Fruit fly (Drosophila melanogaster) whole organism, larva: ENCODE measurements around the gene Ent1.
A peak's percentile ranks its signal among the peaks of the same experiment; 100 is the strongest.

Experiments
- noc ChIP-seq: fragments of 200-800 bp; sonication (Bioruptor generic); optimal IDR thresholded peaks from 3 replicates; lab custom pipeline; 2019; ENCODE audit warnings: missing biosample characterization, mild to moderate bottlenecking, missing genetic modification characterization, moderate library complexity

The Ent1 gene

DNA sequence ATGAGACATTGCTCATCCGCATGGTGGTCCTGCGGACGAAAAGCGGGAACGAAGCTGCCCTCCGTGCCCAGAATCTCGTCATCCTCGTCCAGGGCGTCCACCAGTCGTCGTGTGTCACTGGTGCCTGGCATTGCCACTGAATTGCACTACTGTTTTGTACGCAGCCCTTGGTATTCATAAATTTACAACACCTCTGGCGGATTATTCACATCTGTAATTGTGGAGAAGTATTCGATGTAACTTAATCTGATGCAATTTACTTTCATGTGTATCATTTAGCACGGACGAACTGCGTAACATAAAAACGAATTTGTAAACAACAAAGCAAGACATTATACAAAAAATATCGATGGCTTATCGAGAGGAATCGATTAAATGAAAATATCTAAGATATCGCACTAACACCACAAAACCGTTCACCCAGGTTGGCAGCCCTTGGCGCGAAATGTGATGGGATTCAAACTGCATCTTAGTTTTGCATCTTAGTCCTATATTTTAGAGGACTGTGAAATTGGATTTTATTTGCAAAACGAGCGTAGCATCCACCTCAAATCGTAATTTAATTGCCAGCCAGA, at the start of gene Ent1:
Ent1 (minus strand) TSS at position 319 of the 575 bp plus-strand sequence.
- no peak for TF ChIP-seq noc (tag; lab: Kevin White, UChicago)

DNA sequence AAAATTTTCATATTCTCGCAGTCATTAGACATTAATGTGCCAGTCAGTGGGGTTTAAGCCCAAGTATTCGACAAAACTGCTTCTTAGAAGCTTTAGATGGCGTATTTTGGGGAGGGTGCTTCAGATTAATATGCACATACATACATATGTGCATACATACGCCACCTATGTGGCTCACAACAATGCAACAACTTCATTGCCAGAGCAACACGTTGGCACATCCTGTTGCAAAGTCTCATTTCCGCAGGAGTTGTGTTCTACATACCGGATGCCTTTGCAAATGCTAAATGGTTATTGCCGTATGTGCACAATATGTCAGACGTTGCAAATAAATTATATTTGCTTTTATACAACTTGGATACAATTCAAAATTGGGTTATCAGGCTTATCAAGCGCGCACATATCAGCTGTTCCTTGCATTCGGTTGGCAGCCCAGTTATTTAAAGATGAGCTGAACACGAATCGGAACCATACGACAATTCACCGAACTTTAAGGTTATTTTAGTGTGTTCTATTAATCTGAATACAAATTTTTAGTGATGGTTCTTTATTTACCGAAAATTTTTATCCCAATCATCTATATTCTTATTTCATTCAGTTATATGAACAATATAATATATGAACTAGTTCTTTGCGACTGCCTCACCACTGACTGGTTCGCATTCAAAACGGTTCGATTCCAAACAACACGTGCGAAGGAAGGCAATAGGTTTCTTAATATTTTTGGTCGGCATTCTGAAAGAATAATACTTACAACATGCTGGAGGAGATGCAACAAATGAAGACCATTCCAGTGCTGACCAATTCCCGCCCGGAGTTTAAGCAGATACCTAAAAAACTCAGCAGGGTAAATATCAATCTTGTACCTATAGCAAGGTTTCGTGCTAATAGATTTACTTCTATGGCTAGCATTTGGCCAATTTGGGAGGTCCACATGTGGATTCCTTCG, 46.2 kb upstream of the Ent1 start, which contains the start of gene Polr1B:
Polr1B (plus strand) TSS at position 659 of the 949 bp plus-strand sequence.
- no peak for TF ChIP-seq noc (tag; lab: Kevin White, UChicago)

DNA sequence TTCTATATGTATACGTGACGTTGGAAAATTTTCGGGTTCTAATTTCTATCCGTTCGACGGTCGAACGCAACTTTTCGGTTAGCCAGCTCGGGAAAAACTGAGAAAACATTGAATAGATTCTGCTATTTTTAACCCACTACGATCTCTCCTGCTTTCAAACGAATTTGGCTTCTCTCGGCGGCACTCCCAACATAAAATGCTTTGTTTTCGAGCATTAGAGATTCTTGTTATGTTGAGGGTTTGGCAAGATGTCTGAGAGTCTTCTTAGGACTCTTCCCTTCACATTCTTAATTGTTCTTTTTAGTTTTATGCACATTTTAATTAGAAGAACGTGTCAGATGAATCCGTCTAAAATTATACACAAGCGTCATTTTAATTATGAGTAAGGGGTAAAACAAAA, 44.4 kb upstream of the Ent1 start, which contains the start of gene CG4213:
CG4213 (minus strand) TSS at position 101 of the 400 bp plus-strand sequence.
- TF ChIP-seq noc (tag; lab: Kevin White, UChicago), result no peak

DNA sequence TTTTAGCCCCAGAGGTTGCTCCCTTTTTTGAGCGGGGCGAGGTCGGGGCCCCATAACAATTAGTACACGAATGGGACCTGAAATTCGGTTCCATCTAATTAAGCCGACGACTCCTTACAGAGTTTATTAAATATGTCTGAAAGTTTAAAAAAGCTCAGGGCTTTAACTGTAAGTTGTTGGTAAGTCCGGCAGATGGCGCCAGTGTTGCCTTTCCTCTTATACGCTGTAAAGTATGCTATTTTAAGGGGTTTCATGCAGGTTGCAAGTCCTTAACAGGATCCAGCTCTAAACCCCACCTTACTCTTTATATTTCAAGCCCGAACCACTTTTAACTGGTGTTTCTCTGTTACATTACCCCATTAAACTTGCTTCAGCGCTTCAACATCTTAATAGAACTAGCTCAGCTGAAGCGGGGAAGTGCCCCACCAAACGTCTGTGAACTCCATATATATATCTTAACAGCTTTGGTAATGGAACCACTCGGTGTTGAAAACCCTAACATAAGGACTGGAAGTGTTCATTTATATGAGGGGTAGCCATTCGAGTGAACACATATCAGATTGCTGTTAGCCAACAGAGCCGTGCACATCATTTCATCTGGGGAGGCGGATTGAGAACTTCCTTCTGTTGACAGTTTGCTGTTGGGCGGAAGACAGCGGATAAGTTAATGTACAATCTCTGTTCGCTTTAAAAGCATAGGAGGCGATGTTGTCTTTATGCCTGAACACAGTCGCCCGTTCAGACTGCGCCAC, 37.9 kb upstream of the Ent1 start:
- TF ChIP-seq noc (tag; lab: Kevin White, UChicago), result no peak

DNA sequence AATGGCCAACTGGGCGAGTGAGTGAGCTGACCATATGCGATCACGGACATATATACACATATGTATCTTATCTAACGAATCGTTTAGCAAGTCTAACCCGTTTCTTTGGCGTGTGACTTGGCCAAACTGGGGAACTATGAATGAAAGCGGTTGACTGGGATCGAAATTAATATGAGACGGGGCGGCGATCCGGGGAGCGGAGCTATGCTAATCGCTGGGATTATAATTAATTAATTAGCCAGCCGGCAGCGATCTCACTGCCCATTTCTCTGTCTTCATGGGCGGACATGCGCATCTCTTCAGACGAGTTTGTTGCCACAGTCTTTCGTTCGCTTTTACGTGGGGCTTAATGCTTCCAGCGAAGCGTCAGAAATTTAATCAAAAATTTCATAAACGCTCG, 34.9 kb upstream of the Ent1 start:
- TF ChIP-seq noc (tag; lab: Kevin White, UChicago), result peak; percentile 1

DNA sequence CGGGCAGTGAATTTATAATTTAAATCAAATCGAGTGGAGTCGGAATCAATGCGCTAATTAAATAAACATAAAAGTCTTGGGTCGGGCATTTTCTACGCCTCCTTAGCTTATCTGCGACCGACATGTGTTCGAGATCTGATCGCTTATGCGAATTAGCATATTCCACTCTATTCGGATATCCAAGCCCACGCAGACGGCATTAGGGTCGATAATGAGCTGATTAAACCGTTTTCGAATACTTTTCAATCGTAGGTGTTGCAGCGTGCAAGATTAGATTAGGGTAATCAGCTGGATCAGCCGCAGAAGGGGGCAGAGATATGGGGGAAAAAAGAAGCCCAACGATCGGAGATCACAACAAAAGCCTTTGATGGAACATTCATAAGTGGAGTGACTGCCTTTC, 32.8 kb upstream of the Ent1 start:
- TF ChIP-seq noc (tag; lab: Kevin White, UChicago), result no peak

DNA sequence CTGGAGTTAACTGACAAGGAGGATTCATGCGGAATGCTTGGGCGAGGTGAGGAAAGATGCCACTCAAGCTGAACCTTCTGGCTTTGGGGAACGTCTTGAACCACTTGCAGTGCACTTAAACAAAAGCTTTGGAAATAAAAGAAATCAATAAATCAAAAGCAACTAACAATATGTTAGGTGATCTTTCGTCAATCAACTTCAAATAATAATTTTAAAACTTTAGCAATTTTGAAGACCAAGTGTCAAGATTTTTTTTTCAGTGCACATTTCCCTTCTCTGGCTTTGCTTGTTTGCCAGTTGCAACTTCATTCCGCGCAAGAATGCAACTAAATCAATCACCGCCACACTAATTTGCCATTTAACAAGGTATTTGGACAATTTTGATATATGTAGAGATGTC, 25.1 kb upstream of the Ent1 start:
- no peak for TF ChIP-seq noc (tag; lab: Kevin White, UChicago)

DNA sequence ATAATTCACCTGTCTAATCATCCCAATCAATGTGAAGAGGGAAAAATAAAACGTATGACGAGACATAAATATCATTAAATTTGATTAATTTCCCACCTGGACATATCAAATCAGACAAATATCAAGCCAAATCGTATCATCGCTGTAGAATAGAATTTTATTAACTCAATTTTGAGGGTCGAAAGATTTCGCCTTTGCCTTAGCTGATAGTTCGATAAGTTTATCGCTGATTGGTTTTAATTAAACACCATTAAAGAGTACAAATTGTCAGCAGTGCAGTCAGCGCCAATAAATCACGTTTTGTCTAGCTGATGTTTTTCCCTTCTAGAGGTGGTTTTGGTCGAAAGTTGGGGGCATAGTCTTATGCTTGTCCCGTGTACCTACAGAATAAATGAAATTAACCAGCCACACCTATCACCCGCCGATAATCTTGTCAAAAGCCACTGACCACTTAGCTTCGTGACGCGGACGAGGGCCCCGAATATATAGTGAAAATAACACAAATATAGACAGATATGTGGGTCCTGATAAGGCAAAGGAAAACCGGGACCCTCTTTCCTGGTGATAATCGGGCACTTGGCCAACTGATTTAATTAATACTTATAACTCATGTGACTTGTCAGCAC, 21.3 kb upstream of the Ent1 start:
- TF ChIP-seq noc (tag; lab: Kevin White, UChicago), result peak; percentile 11

DNA sequence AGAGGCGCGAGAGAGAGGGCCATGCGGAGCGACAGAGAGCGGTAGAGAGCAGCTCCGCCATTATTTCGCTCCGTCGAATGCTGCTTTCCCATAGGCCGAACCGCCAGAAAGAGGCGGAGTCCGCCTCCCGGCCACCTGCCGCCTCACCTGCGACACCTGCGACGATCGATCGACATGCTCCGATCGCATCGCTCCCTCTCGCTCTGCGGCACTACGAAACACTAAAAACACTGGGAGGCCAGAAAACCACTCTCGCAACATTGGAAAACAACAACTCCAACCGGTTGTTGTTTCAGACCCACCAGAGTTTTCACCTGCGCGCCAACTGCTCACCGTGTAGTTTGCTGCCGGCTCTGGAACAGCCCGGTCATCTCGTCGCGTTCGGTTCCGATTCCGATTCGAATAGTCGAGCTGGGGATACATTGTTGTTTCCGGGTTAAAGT, 20.1 kb upstream of the Ent1 start, which contains the start of gene al:
al (plus strand) TSS at position 333 of the 443 bp plus-strand sequence.
- TF ChIP-seq noc (tag; lab: Kevin White, UChicago), result no peak

DNA sequence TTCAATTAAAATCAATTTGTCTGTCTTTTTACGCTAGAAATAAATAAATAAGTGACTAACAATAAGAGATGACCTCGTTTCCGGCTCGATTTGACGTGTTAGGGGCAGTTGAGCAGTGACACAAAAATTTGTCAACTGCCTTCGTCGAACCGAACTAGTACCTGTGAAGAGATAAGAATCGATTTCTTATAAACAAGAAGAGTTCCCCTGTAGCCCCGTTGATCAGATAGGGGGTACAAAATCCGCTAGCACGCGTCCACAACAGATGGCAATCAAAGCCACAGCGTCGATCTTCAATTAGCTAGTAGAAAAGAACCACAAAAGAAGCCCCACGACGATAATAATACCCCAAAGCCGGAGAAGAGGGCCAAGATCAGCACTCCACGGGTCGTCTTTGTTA, 14.1 kb upstream of the Ent1 start:
- no peak for TF ChIP-seq noc (tag; lab: Kevin White, UChicago)

DNA sequence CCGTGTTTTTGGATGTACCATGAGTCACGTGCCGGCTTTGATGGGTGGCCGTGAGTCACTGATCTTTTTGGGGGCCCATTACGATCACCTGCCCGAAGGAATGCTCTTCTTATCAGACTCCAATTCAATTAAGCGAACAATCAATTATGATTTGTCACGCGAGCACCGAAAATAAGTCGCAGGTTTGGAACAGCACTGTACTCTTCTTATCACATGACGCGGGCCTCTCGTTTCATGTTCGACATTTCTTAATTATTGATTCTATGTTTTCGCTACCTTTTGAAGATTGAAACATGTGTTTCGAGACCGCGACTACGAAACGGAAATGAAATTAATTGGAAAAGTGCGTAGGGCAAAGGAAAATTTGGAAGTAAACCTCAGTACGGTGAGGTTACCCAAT, 12.1 kb upstream of the Ent1 start:
- no peak for TF ChIP-seq noc (tag; lab: Kevin White, UChicago)

DNA sequence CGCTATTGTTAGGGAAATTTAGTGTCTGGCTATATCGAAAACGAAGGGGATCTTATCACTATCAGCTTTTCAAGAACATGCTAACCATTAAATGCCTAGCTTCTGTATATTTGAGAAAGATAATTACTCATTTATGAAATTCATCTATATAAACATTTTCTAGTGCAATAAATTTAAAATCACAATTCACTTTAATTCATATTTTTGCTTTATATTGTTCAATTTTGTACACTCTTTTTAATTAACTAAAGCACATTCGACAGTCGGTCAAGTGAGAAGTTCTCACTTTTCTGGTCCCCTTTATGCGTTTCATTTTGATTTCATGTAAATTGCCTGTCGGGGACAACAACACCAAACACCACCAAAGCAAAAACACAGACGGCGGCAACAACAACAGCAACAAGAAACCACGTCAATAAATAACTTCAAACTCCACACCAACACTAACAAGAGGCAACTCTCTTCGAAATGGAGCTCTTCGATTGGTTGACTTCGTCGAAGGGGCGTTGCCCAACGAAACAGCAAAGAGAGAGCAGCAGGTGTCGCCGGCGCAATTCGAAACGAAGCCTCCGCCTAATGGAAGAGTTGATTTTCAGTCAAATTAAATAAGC, 10.8 kb upstream of the Ent1 start:
- TF ChIP-seq noc (tag; lab: Kevin White, UChicago), result no peak

DNA sequence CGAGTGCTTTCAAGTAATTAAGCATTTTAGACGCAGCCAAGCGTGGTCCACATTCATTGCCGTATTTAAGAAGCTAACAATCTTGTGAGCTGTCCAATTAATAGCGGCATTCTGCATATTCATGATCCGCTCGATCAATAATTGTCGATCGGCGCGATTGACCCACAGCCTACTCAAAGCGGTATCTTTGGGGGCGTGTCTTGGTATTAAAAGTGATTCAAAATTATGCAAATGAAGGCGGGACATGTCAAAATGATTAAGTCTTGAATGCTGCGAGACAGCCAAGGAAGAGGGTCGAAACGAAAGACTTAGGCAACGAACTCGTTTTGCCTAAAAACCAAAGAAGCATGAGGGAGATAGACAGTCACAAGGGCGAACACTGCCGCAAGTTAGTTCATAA, 9.2 kb upstream of the Ent1 start:
- TF ChIP-seq noc (tag; lab: Kevin White, UChicago), result no peak

DNA sequence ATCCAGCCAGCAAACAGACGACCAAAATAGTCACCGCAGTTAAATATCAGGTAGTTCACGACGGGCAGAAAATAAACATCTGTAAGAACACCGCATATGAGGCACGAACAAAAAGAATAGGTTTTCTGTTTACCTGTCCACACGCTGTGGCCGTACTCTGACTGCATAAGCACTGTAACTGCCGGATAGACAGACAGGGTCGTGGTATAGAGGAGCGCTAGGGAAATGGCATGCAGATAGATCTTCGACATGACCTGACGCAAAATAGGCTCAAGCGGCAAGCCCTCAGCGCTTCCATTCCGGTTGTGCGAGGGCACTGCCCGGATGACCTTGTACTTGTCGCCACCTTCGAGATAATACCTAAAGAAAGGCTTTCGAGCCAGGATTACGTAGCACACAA, 1.4 kb downstream of the Ent1 start:
- TF ChIP-seq noc (tag; lab: Kevin White, UChicago), result no peak

DNA sequence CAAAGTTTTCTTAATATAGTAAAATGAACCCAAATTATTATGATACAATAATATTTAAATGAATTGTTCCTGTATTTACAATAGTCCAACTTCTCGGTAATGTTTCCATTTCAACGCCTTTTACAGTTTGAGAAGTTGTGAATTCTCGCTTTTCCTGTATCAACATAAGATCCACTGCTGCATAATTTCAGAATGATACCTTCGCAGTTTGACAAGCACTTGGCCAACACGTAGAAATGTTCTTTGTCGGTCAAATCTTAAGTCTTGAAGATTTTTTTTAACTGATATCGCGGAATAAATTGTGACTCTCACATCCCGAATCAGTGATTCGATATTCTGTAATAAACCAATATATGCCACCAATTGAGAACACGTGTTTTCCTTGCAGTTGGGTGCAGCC, 10.1 kb downstream of the Ent1 start:
- TF ChIP-seq noc (tag; lab: Kevin White, UChicago), result no peak
